Worm (Caenorhabditis elegans) whole organism, L1 larva: ENCODE results near the gene dhrr-1.
A peak's percentile ranks its signal among the peaks of the same experiment; 100 is the strongest.

Experiments
- C34B4.2 ChIP-seq: sonication (generic microtip); optimal IDR thresholded peaks from 2 replicates; lab custom pipeline; 2017; ENCODE audit warnings: mild to moderate bottlenecking, missing genetic modification characterization, missing compliant biosample characterization
- F16B12.6 ChIP-seq: fragments of 150-350 bp; optimal IDR thresholded peaks from 2 replicates; lab custom pipeline; 2014; ENCODE audit warnings: missing biosample characterization, missing genetic modification characterization
- Y116A8C.19 ChIP-seq: sonication (generic microtip); optimal IDR thresholded peaks from 2 replicates; lab custom pipeline; 2016; ENCODE audit warnings: missing compliant biosample characterization, missing genetic modification characterization, borderline replicate concordance
- ama-1 ChIP-seq: fragments of 150-350 bp; optimal IDR thresholded peaks from 2 replicates; lab custom pipeline; 2014
- blmp-1 ChIP-seq: fragments of 150-350 bp; optimal IDR thresholded peaks from 2 replicates; lab custom pipeline; 2014; ENCODE audit warnings: missing biosample characterization, missing genetic modification characterization
- ceh-90 ChIP-seq: sonication (generic microtip); optimal IDR thresholded peaks from 2 replicates; lab custom pipeline; 2016; ENCODE audit warnings: missing genetic modification characterization, missing compliant biosample characterization
- efl-1 ChIP-seq, 4 experiments: fragments of 150-350 bp; optimal IDR thresholded peaks in 3 of 4; peaks in 1 of 4; 1 replicate in 1 of 4; 2 replicates in 3 of 4; lab custom pipeline; 2014; ENCODE audit warnings: missing biosample characterization in 2 of 4, missing genetic modification characterization in 2 of 4, missing genetic modification reagents in 2 of 4
- efl-3 ChIP-seq: fragments of 200-800 bp; sonication (Bioruptor generic); optimal IDR thresholded peaks from 2 replicates; lab custom pipeline; 2018; ENCODE audit warnings: mild to moderate bottlenecking, missing genetic modification characterization, missing compliant biosample characterization
- egl-27 ChIP-seq, 2 experiments: fragments of 150-350 bp in 1 of 2; sonication (generic microtip); optimal IDR thresholded peaks; 3 replicates each; lab custom pipeline; 2017 to 2018; ENCODE audit warnings: missing biosample characterization in 2 of 2, missing genetic modification characterization in 2 of 2, missing genetic modification reagents in 2 of 2
- elt-2 ChIP-seq: sonication (generic microtip); optimal IDR thresholded peaks from 2 replicates; lab custom pipeline; 2016; ENCODE audit warnings: missing genetic modification characterization, mild to moderate bottlenecking, inconsistent platforms, missing compliant biosample characterization, missing genetic modification reagents
- elt-3 ChIP-seq, 6 experiments: fragments of 150-350 bp in 1 of 6; sonication (generic microtip); optimal IDR thresholded peaks; 2 replicates each; lab custom pipeline; 2017 to 2018; ENCODE audit warnings: missing biosample characterization in 6 of 6, missing genetic modification characterization in 6 of 6, inconsistent platforms in 1 of 6
- fkh-10 ChIP-seq: sonication (generic microtip); optimal IDR thresholded peaks from 2 replicates; lab custom pipeline; 2017; ENCODE audit warnings: missing biosample characterization, missing genetic modification reagents, missing genetic modification characterization
- grh-1 ChIP-seq: fragments of 200-800 bp; sonication (Bioruptor generic); IDR thresholded peaks from 2 replicates; pipeline ENCODE4 v1.3.6; 2022; ENCODE audit warnings: missing genetic modification reagents, missing genetic modification characterization, missing compliant biosample characterization
- hlh-4 ChIP-seq: sonication (generic microtip); optimal IDR thresholded peaks from 2 replicates; lab custom pipeline; 2016; ENCODE audit warnings: mild to moderate bottlenecking, missing genetic modification characterization, missing compliant biosample characterization
- hpl-2 ChIP-seq: fragments of 150-350 bp; optimal IDR thresholded peaks from 2 replicates; lab custom pipeline; 2014; ENCODE audit warnings: missing biosample characterization, missing genetic modification reagents, missing genetic modification characterization
- jun-1 ChIP-seq: fragments of 150-350 bp; optimal IDR thresholded peaks from 2 replicates; lab custom pipeline; 2014; ENCODE audit warnings: missing biosample characterization, missing genetic modification reagents, missing genetic modification characterization
- lin-14 ChIP-seq: fragments of 200-800 bp; sonication (Bioruptor generic); optimal IDR thresholded peaks from 2 replicates; lab custom pipeline; 2018; ENCODE audit warnings: mild to moderate bottlenecking, missing genetic modification characterization, moderate library complexity, missing compliant biosample characterization
- mab-9 ChIP-seq: fragments of 200-800 bp; sonication (Bioruptor generic); IDR thresholded peaks from 2 replicates; pipeline ENCODE4 v1.3.6; 2022; ENCODE audit warnings: missing genetic modification reagents, missing genetic modification characterization, missing compliant biosample characterization
- mdl-1 ChIP-seq, 2 experiments: fragments of 150-350 bp; optimal IDR thresholded peaks; 2 replicates each; lab custom pipeline; 2014 to 2017; ENCODE audit warnings: missing biosample characterization in 2 of 2, missing genetic modification characterization in 2 of 2, inconsistent platforms in 1 of 2
- mef-2 ChIP-seq: fragments of 150-350 bp; optimal IDR thresholded peaks from 2 replicates; lab custom pipeline; 2014; ENCODE audit warnings: missing biosample characterization, missing genetic modification characterization
- nhr-11 ChIP-seq: fragments of 150-350 bp; optimal IDR thresholded peaks from 2 replicates; lab custom pipeline; 2014; ENCODE audit warnings: missing biosample characterization, missing genetic modification characterization
- nhr-12 ChIP-seq: sonication (generic microtip); optimal IDR thresholded peaks from 2 replicates; lab custom pipeline; 2017; ENCODE audit warnings: missing biosample characterization, missing genetic modification characterization
- nhr-19 ChIP-seq: fragments of 200-800 bp; sonication (Bioruptor generic); conservative IDR thresholded peaks from 2 replicates; pipeline ENCODE4 v1.3.6; 2022; ENCODE audit warnings: missing genetic modification characterization, missing compliant biosample characterization
- nhr-237 ChIP-seq: fragments of 150-350 bp; optimal IDR thresholded peaks from 2 replicates; lab custom pipeline; 2014; ENCODE audit warnings: missing biosample characterization, missing genetic modification characterization
- nhr-28 ChIP-seq: fragments of 150-350 bp; optimal IDR thresholded peaks from 2 replicates; lab custom pipeline; 2014; ENCODE audit warnings: missing biosample characterization, missing genetic modification characterization
- nhr-71 ChIP-seq: sonication (generic microtip); optimal IDR thresholded peaks from 2 replicates; lab custom pipeline; 2016; ENCODE audit warnings: mild to moderate bottlenecking, missing genetic modification characterization, moderate library complexity, missing compliant biosample characterization
- nhr-76 ChIP-seq: sonication (generic microtip); optimal IDR thresholded peaks from 2 replicates; lab custom pipeline; 2017; ENCODE audit warnings: missing biosample characterization, missing genetic modification characterization
- nhr-84 ChIP-seq: sonication (generic microtip); optimal IDR thresholded peaks from 2 replicates; lab custom pipeline; 2017; ENCODE audit warnings: missing biosample characterization, missing genetic modification characterization
- pax-3 ChIP-seq: fragments of 200-800 bp; sonication (Bioruptor generic); optimal IDR thresholded peaks from 2 replicates; lab custom pipeline; 2018; ENCODE audit warnings: mild to moderate bottlenecking, missing genetic modification characterization, moderate library complexity, missing compliant biosample characterization
- sptf-1 ChIP-seq: fragments of 150-350 bp; optimal IDR thresholded peaks from 2 replicates; lab custom pipeline; 2014; ENCODE audit warnings: missing biosample characterization, missing genetic modification characterization
- sup-37 ChIP-seq: fragments of 200-800 bp; sonication (Bioruptor generic); optimal IDR thresholded peaks from 2 replicates; lab custom pipeline; 2018; ENCODE audit warnings: mild to moderate bottlenecking, missing genetic modification characterization, missing compliant biosample characterization
- tbx-2 ChIP-seq: sonication (generic microtip); optimal IDR thresholded peaks from 2 replicates; lab custom pipeline; 2016; ENCODE audit warnings: missing genetic modification characterization, missing compliant biosample characterization
- tlp-1 ChIP-seq: fragments of 150-350 bp; optimal IDR thresholded peaks from 2 replicates; lab custom pipeline; 2014; ENCODE audit warnings: missing biosample characterization, missing genetic modification characterization
- unc-62 ChIP-seq: fragments of 150-350 bp; optimal IDR thresholded peaks from 2 replicates; lab custom pipeline; 2014; ENCODE audit warnings: missing biosample characterization, missing genetic modification reagents, missing genetic modification characterization
- unc-98 ChIP-seq: fragments of 200-800 bp; sonication (Bioruptor generic); IDR thresholded peaks from 2 replicates; pipeline ENCODE4 v1.3.6; 2022; ENCODE audit warnings: missing genetic modification characterization, missing compliant biosample characterization
- vab-15 ChIP-seq: sonication (generic microtip); optimal IDR thresholded peaks from 2 replicates; lab custom pipeline; 2017; ENCODE audit warnings: missing genotype, mild to moderate bottlenecking, missing genetic modification characterization, missing compliant biosample characterization

The dhrr-1 gene

ce11 chrIII:8971255-8972020 lies 27.0 kb downstream of the dhrr-1 start, which contains the start of the genes eif-3.D and R08D7.4 (continued):
- TF ChIP-seq egl-27 (tag; optimal IDR thresholded peaks at IDR 0.05; lab: Kevin White, UChicago) (no peak), mab-9 (GFP tag; lab: Robert Waterston, UW) (no peak), sptf-1 (tag; lab: Kevin White, UChicago) (no peak), ceh-90 (tag; lab: Kevin White, UChicago) (peak; percentile 39), unc-62 (GFP tag; lab: Kevin White, UChicago) (no peak), efl-3 (GFP tag; lab: Kevin White, UChicago) (no peak), hlh-4 (tag; lab: Kevin White, UChicago) (no peak), elt-2 (tag; lab: Kevin White, UChicago) (no peak), nhr-28 (tag; lab: Kevin White, UChicago) (no peak), elt-3 (tag; optimal IDR thresholded peaks at IDR 0.05; lab: Kevin White, UChicago) (peak in 2 of 6 experiments; percentile 20 to 29), ama-1 (no peak), nhr-12 (tag; lab: Kevin White, UChicago) (no peak), nhr-76 (tag; lab: Kevin White, UChicago) (no peak), C34B4.2 (tag; lab: Kevin White, UChicago) (no peak), nhr-19 (peak; percentile 59)
- TF ChIP-seq, all 84 proteins: peak for 39

DNA sequence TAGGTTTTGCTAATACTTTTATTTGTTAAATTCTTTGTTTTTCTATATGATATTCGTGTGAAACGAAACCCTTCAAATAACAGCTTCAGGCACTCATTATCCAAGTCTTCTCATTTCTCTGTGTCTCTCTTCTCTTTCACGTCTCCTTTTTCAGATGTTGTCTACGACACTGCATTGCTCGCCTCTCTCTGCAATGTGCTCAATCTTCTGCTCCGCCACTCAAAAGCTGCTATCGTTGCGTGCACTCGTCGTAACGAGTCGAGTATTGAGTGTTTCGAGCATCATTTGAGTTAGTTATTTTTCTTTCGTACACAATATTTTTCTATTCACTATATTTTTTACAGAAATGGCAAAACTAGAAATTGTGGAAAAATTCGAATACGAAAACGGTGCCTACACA lies 28.7 kb downstream of the dhrr-1 start:
- TF ChIP-seq pax-3 (tag; lab: Kevin White, UChicago) (no peak), tbx-2 (tag; lab: Kevin White, UChicago) (no peak), fkh-10 (GFP tag; lab: Kevin White, UChicago) (peak; percentile 24), nhr-84 (tag; lab: Kevin White, UChicago) (no peak), lin-14 (GFP tag; lab: Kevin White, UChicago) (peak; percentile 56), efl-1 (optimal IDR thresholded peaks at IDR 0.05; lab: Kevin White, UChicago) (no peak), efl-1 (GFP tag; optimal IDR thresholded peaks at IDR 0.05 in 1 of 2; lab: Kevin White, UChicago) (peak in 1 of 2 experiments; percentile 55)
- TF ChIP-seq, all 84 proteins: peak for 3

DNA sequence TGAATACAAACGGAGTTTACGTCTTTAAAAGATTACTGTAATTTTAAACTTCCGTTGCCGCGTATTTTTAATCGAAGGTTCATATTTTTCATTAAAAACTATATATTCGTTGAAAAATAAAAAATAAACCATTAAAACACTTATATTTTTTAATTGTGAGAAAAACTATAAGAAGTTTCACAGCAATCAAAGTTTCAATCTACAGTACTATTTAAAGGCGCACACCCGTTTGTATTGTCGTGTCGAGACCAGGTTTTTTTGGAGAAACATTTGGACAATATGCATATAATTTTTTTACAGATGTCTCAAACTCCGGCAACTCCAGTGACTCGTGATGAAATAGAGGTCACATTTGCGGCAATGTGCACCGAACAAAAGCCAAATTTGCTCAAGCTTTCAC lies 29.4 kb downstream of the dhrr-1 start, which contains the start of gene R08D7.5:
Gene R08D7.5, plus strand, starts transcription at position 301 of the 400 bp plus-strand sequence.
- no peak for TF ChIP-seq sup-37 (GFP tag; lab: Kevin White, UChicago)
- no peak for TF ChIP-seq ama-1

ce11 chrIII:8974835-8975234 lies 30.4 kb downstream of the dhrr-1 start:
- no peak for TF ChIP-seq grh-1 (GFP tag; lab: Robert Waterston, UW)
- TF ChIP-seq nhr-71 (tag; lab: Kevin White, UChicago) = peak; percentile 19
- TF ChIP-seq nhr-76 (tag; lab: Kevin White, UChicago) = no peak
- no peak for TF ChIP-seq mdl-1 (tag; optimal IDR thresholded peaks at IDR 0.05; lab: Kevin White, UChicago)
- TF ChIP-seq mef-2 = no peak
- no peak for TF ChIP-seq jun-1
- no peak for TF ChIP-seq tbx-2 (tag; lab: Kevin White, UChicago)
- TF ChIP-seq nhr-11 = no peak
- no peak for TF ChIP-seq F16B12.6 (tag; lab: Kevin White, UChicago)
- TF ChIP-seq vab-15 (tag; lab: Kevin White, UChicago) = no peak
- TF ChIP-seq blmp-1 (tag; lab: Kevin White, UChicago) = peak; percentile 28
- TF ChIP-seq unc-98 (GFP tag; lab: Robert Waterston, UW) = no peak
- TF ChIP-seq tlp-1 (tag; lab: Kevin White, UChicago) = no peak
- TF ChIP-seq sup-37 (GFP tag; lab: Kevin White, UChicago) = no peak
- TF ChIP-seq Y116A8C.19 (tag; lab: Kevin White, UChicago) = no peak
- no peak for TF ChIP-seq hpl-2 (GFP tag; lab: Kevin White, UChicago)
- no peak for TF ChIP-seq nhr-237 (tag; lab: Kevin White, UChicago)
